Worm (Caenorhabditis elegans) whole organism, L4 larva: ENCODE data around the gene nspe-6.

Experiments used
- F26F4.8 ChIP-seq: fragments of 200-800 bp; sonication (Bioruptor generic); conservative IDR thresholded peaks from 2 replicates; pipeline ENCODE4 v1.3.6; 2022; ENCODE audit warnings: missing genetic modification characterization, missing compliant biosample characterization
- T26A8.4 ChIP-seq: fragments of 200-800 bp; sonication (Bioruptor generic); IDR thresholded peaks from 2 replicates; pipeline ENCODE4 v1.3.6; 2022; ENCODE audit warnings: missing genetic modification characterization, missing compliant biosample characterization
- Y48G9A.11 ChIP-seq: fragments of 200-800 bp; sonication (Bioruptor generic); IDR thresholded peaks from 2 replicates; pipeline ENCODE4 v1.3.6; 2022; ENCODE audit warnings: missing genetic modification reagents, missing genetic modification characterization, missing compliant biosample characterization
- aha-1 ChIP-seq: fragments of 150-350 bp; peaks from one replicate; lab custom pipeline; 2014; ENCODE audit warnings: missing biosample characterization, missing genetic modification characterization
- attf-4 ChIP-seq: sonication (generic microtip); optimal IDR thresholded peaks from 3 replicates; lab custom pipeline; 2017; ENCODE audit warnings: missing biosample characterization, missing genetic modification characterization
- ceh-20 ChIP-seq: fragments of 200-800 bp; sonication (Bioruptor generic); IDR thresholded peaks from 2 replicates; pipeline ENCODE4 v1.3.6; 2022; ENCODE audit warnings: missing genetic modification reagents, missing genetic modification characterization, missing compliant biosample characterization
- ceh-32 ChIP-seq: sonication (generic microtip); optimal IDR thresholded peaks from 2 replicates; lab custom pipeline; 2016; ENCODE audit warnings: mild to moderate bottlenecking, missing genetic modification characterization, missing compliant biosample characterization; ENCODE audit not compliant: poor library complexity
- ceh-44 ChIP-seq: fragments of 200-800 bp; sonication (Bioruptor generic); IDR thresholded peaks from 2 replicates; pipeline ENCODE4 v1.3.6; 2022; ENCODE audit warnings: missing genetic modification reagents, missing genetic modification characterization, missing compliant biosample characterization
- ceh-62 ChIP-seq: sonication (generic microtip); optimal IDR thresholded peaks from 2 replicates; lab custom pipeline; 2017; ENCODE audit warnings: missing biosample characterization, missing genetic modification characterization
- ceh-82 ChIP-seq: sonication (generic microtip); optimal IDR thresholded peaks from 2 replicates; lab custom pipeline; 2017; ENCODE audit warnings: missing biosample characterization, missing genetic modification characterization
- daf-8 ChIP-seq: fragments of 200-800 bp; sonication (Bioruptor generic); IDR thresholded peaks from 2 replicates; pipeline ENCODE4 v1.3.6; 2022; ENCODE audit warnings: missing genetic modification characterization, missing compliant biosample characterization
- dmd-6 ChIP-seq: fragments of 200-800 bp; sonication (Bioruptor generic); IDR thresholded peaks from 2 replicates; pipeline ENCODE4 v1.3.6; 2022; ENCODE audit warnings: missing genetic modification reagents, missing genetic modification characterization, missing compliant biosample characterization
- dpl-1 ChIP-seq: fragments of 150-350 bp; optimal IDR thresholded peaks from 2 replicates; lab custom pipeline; 2014; ENCODE audit warnings: missing biosample characterization, missing genetic modification reagents, missing genetic modification characterization
- dve-1 ChIP-seq: sonication (generic microtip); optimal IDR thresholded peaks from 2 replicates; lab custom pipeline; 2017; ENCODE audit warnings: antibody characterized with exemption, mild to moderate bottlenecking, missing genetic modification characterization, missing compliant biosample characterization; ENCODE audit not compliant: insufficient read depth
- fos-1 ChIP-seq: fragments of 150-350 bp; optimal IDR thresholded peaks from 2 replicates; lab custom pipeline; 2014; ENCODE audit warnings: missing biosample characterization, missing genetic modification characterization
- hif-1 ChIP-seq, 2 experiments: sonication (generic microtip); optimal IDR thresholded peaks; 2 replicates each; lab custom pipeline; 2016 to 2017; ENCODE audit warnings: missing compliant biosample characterization in 2 of 2, missing genetic modification characterization in 2 of 2, missing genetic modification reagents in 2 of 2, missing genotype in 2 of 2, mild to moderate bottlenecking in 1 of 2
- hlh-11 ChIP-seq: fragments of 200-800 bp; sonication (Bioruptor generic); optimal IDR thresholded peaks from 2 replicates; lab custom pipeline; 2018; ENCODE audit warnings: mild to moderate bottlenecking, missing genetic modification characterization, missing compliant biosample characterization
- hlh-30 ChIP-seq: sonication (generic microtip); optimal IDR thresholded peaks from 2 replicates; lab custom pipeline; 2017; ENCODE audit warnings: antibody characterized with exemption, mild to moderate bottlenecking, missing genetic modification characterization, missing compliant biosample characterization; ENCODE audit not compliant: insufficient read depth
- hmg-1.1 ChIP-seq: fragments of 200-800 bp; sonication (Bioruptor generic); IDR thresholded peaks from 2 replicates; pipeline ENCODE4 v1.3.6; 2022; ENCODE audit warnings: missing genetic modification reagents, missing genetic modification characterization, missing compliant biosample characterization
- jun-1 ChIP-seq: fragments of 150-350 bp; optimal IDR thresholded peaks from 2 replicates; lab custom pipeline; 2014; ENCODE audit warnings: missing biosample characterization, missing genetic modification reagents, missing genetic modification characterization
- lin-1 ChIP-seq: fragments of 200-800 bp; sonication (Bioruptor generic); IDR thresholded peaks from 2 replicates; pipeline ENCODE4 v1.3.6; 2022; ENCODE audit warnings: missing genetic modification reagents, missing genetic modification characterization, missing compliant biosample characterization
- lin-13 ChIP-seq: fragments of 150-350 bp; optimal IDR thresholded peaks from 2 replicates; lab custom pipeline; 2014; ENCODE audit warnings: missing biosample characterization, missing genetic modification reagents, missing genetic modification characterization
- lin-38 ChIP-seq: fragments of 200-800 bp; sonication (Bioruptor generic); IDR thresholded peaks from 2 replicates; pipeline ENCODE4 v1.3.6; 2022; ENCODE audit warnings: missing genetic modification reagents, missing genetic modification characterization, missing compliant biosample characterization
- lin-39 ChIP-seq: fragments of 150-350 bp; optimal IDR thresholded peaks from 2 replicates; lab custom pipeline; 2014; ENCODE audit warnings: missing biosample characterization, missing genetic modification reagents, missing genetic modification characterization
- lir-3 ChIP-seq: sonication (generic microtip); optimal IDR thresholded peaks from 2 replicates; lab custom pipeline; 2016; ENCODE audit warnings: mild to moderate bottlenecking, missing genetic modification characterization, missing compliant biosample characterization
- mdl-1 ChIP-seq, 2 experiments: fragments of 150-350 bp in 1 of 2; sonication (generic microtip) in 1 of 2; optimal IDR thresholded peaks; 2 replicates each; lab custom pipeline; 2014 to 2017; ENCODE audit warnings: missing biosample characterization in 2 of 2, missing genetic modification characterization in 2 of 2
- mep-1 ChIP-seq: fragments of 150-350 bp; sonication (generic microtip); optimal IDR thresholded peaks from 3 replicates; lab custom pipeline; 2014; ENCODE audit warnings: missing biosample characterization, missing genetic modification characterization
- mxl-3 ChIP-seq: fragments of 200-800 bp; sonication (Bioruptor generic); optimal IDR thresholded peaks from 2 replicates; lab custom pipeline; 2018; ENCODE audit warnings: mild to moderate bottlenecking, missing genetic modification characterization, missing compliant biosample characterization
- nhr-10 ChIP-seq: fragments of 150-350 bp; optimal IDR thresholded peaks from 2 replicates; lab custom pipeline; 2014; ENCODE audit warnings: missing biosample characterization, missing genetic modification characterization
- nhr-102 ChIP-seq: sonication (generic microtip); optimal IDR thresholded peaks from 2 replicates; lab custom pipeline; 2016; ENCODE audit warnings: mild to moderate bottlenecking, missing genetic modification characterization, moderate library complexity, missing compliant biosample characterization
- nhr-111 ChIP-seq: fragments of 200-800 bp; sonication (Bioruptor generic); optimal IDR thresholded peaks from 2 replicates; lab custom pipeline; 2018; ENCODE audit warnings: mild to moderate bottlenecking, missing genetic modification characterization, missing compliant biosample characterization
- nhr-28 ChIP-seq: fragments of 150-350 bp; optimal IDR thresholded peaks from 2 replicates; lab custom pipeline; 2014; ENCODE audit warnings: missing biosample characterization, missing genetic modification characterization
- nhr-48 ChIP-seq: sonication (generic microtip); optimal IDR thresholded peaks from 2 replicates; lab custom pipeline; 2016; ENCODE audit warnings: mild to moderate bottlenecking, missing genetic modification characterization, missing compliant biosample characterization
- php-3 ChIP-seq: fragments of 200-800 bp; sonication (Bioruptor generic); IDR thresholded peaks from 2 replicates; pipeline ENCODE4 v1.3.6; 2022; ENCODE audit warnings: missing genetic modification reagents, missing genetic modification characterization, missing compliant biosample characterization
- rbr-2 ChIP-seq: sonication (generic microtip); optimal IDR thresholded peaks from 2 replicates; lab custom pipeline; 2016; ENCODE audit warnings: missing genotype, missing genetic modification characterization, missing compliant biosample characterization
- saeg-2 ChIP-seq: fragments of 200-800 bp; sonication (Bioruptor generic); IDR thresholded peaks from 2 replicates; pipeline ENCODE4 v1.3.6; 2022; ENCODE audit warnings: missing genetic modification reagents, missing genetic modification characterization, missing compliant biosample characterization
- snpc-1.2 ChIP-seq: fragments of 200-800 bp; sonication (Bioruptor generic); IDR thresholded peaks from 2 replicates; pipeline ENCODE4 v1.3.6; 2022; ENCODE audit warnings: missing genetic modification reagents, missing genetic modification characterization, missing compliant biosample characterization
- spr-3 ChIP-seq: fragments of 200-800 bp; sonication (Bioruptor generic); optimal IDR thresholded peaks from 2 replicates; lab custom pipeline; 2018; ENCODE audit warnings: mild to moderate bottlenecking, missing genetic modification characterization, missing compliant biosample characterization
- unc-62 ChIP-seq, 3 experiments: fragments of 150-350 bp in 1 of 3; sonication (generic microtip); optimal IDR thresholded peaks in 2 of 3; peaks in 1 of 3; 1 replicate in 1 of 3; 2 replicates in 2 of 3; lab custom pipeline; 2014 to 2017; ENCODE audit warnings: missing biosample characterization in 3 of 3, missing genetic modification characterization in 3 of 3, missing genetic modification reagents in 3 of 3, missing genotype in 1 of 3
- zfp-3 ChIP-seq: fragments of 200-800 bp; sonication (Bioruptor generic); conservative IDR thresholded peaks from 2 replicates; pipeline ENCODE4 v1.3.6; 2022; ENCODE audit warnings: missing genetic modification reagents, missing genetic modification characterization, missing compliant biosample characterization
- zip-11 ChIP-seq: fragments of 200-800 bp; sonication (Bioruptor generic); IDR thresholded peaks from 2 replicates; pipeline ENCODE4 v1.3.6; 2022; ENCODE audit warnings: missing genetic modification characterization, missing compliant biosample characterization
- ztf-11 ChIP-seq: fragments of 150-350 bp; optimal IDR thresholded peaks from 2 replicates; lab custom pipeline; 2014; ENCODE audit warnings: missing biosample characterization, missing genetic modification characterization

The nspe-6 gene

ce11 chrII:12621908-12622566 is 6.1 kb upstream of the nspe-6 start, which contains the start of gene nspe-8:
TSS of gene nspe-8 (minus strand) at chrII:12621958.
- TF ChIP-seq hlh-11 (peak; percentile 47), zip-11 (no peak), lin-13 (GFP tag; lab: Kevin White, UChicago) (no peak), ceh-20 (peak; percentile 75), unc-62 (GFP tag; optimal IDR thresholded peaks at IDR 0.05 in 1 of 2; lab: Kevin White, UChicago) (peak in 1 of 2 experiments; percentile 76), unc-62 (tag; optimal IDR thresholded peaks at IDR 0.05; lab: Kevin White, UChicago) (no peak), hlh-30 (tag; lab: Kevin White, UChicago) (peak; percentile 43), php-3 (GFP tag; lab: Robert Waterston, UW) (no peak), aha-1 (tag; lab: Kevin White, UChicago) (peak; percentile 95), hif-1 (tag; optimal IDR thresholded peaks at IDR 0.05; lab: Kevin White, UChicago) (peak in 1 of 2 experiments; percentile 71), dmd-6 (GFP tag; lab: Robert Waterston, UW) (peak; percentile 40; the same call in 1 of the 2 replicates), mdl-1 (tag; optimal IDR thresholded peaks at IDR 0.05; lab: Kevin White, UChicago) (peak in 1 of 2 experiments; percentile 68), nhr-28 (peak; percentile 79)

DNA sequence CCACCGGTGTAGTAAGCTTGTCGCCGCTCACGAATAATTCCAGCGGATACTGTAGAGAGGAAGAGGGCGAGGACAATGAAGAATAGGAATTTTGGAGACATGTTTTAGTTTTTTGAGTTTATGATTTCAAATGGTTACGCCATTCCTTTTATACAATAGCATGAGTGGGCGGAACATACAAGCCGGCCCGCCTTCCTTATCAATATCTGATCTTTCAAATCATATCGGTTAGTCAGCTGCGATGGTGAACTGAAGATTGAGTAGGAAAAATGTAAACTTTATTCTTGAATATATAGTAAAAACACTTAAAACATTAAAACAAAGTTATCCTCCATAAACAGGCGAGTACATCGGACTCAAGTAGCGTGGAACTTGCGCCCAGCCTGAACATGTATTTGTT is 4.8 kb upstream of the nspe-6 start, which contains the start of gene nspe-1:
nspe-1 (minus strand) TSS at position 101 of the 400 bp plus-strand sequence.
- TF ChIP-seq lin-38 (GFP tag; lab: Robert Waterston, UW) (no peak), dpl-1 (GFP tag; lab: Kevin White, UChicago) (no peak), lin-39 (tag; lab: Kevin White, UChicago) (no peak), jun-1 (tag; lab: Kevin White, UChicago) (no peak), saeg-2 (no peak), ceh-62 (tag; lab: Kevin White, UChicago) (no peak), ceh-82 (no peak), spr-3 (GFP tag; lab: Kevin White, UChicago) (no peak), nhr-111 (GFP tag; lab: Kevin White, UChicago) (no peak), dve-1 (tag; lab: Kevin White, UChicago) (no peak), hmg-1.1 (no peak), F26F4.8 (GFP tag; lab: Robert Waterston, UW) (no peak), mdl-1 (tag; optimal IDR thresholded peaks at IDR 0.05; lab: Kevin White, UChicago) (no peak), ztf-11 (tag; lab: Kevin White, UChicago) (no peak), zfp-3 (no peak), Y48G9A.11 (GFP tag; lab: Robert Waterston, UW) (no peak), mep-1 (no peak)
- TF ChIP-seq, all 104 proteins: peak for 0

DNA sequence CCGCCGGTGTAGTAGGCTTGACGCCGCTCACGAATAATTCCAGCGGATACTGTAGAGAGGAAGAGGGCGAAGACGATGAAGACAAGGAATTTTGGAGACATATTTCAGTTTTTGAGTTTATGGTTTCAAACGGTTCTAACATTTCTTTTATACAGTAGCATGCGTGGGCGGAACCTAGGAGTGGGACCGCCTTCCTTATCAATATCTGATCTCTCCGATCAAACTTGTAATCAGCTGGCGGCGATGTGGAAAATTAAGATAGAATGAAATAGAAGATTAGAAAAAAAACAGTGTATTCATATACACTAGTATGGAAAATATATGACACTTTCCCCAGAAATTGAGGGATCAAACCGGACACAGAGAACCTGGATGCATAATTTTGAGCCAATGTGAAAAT is 3.3 kb upstream of the nspe-6 start, which contains the start of gene nspe-2:
nspe-2 (minus strand) TSS at position 101 of the 400 bp plus-strand sequence.
- TF ChIP-seq nhr-102 (tag; lab: Kevin White, UChicago) (no peak), fos-1 (tag; lab: Kevin White, UChicago) (no peak), ztf-11 (tag; lab: Kevin White, UChicago) (no peak), unc-62 (GFP tag; optimal IDR thresholded peaks at IDR 0.05 in 1 of 2; lab: Kevin White, UChicago) (peak in 1 of 2 experiments; percentile 46), unc-62 (tag; optimal IDR thresholded peaks at IDR 0.05; lab: Kevin White, UChicago) (no peak), ceh-44 (no peak), aha-1 (tag; lab: Kevin White, UChicago) (no peak)

- no peak for TF ChIP-seq daf-8 (GFP tag; lab: Robert Waterston, UW)
- no peak for TF ChIP-seq mxl-3 (GFP tag; lab: Kevin White, UChicago)
- no peak for TF ChIP-seq lin-1 (GFP tag; lab: Robert Waterston, UW)
- TF ChIP-seq rbr-2 (tag; lab: Kevin White, UChicago), result no peak
- TF ChIP-seq nhr-10, result no peak
- TF ChIP-seq T26A8.4, result no peak
- no peak for TF ChIP-seq ceh-32 (tag; lab: Kevin White, UChicago)
- no peak for TF ChIP-seq nhr-48 (tag; lab: Kevin White, UChicago)
- no peak for TF ChIP-seq php-3 (GFP tag; lab: Robert Waterston, UW)
- no peak for TF ChIP-seq spr-3 (GFP tag; lab: Kevin White, UChicago)
- no peak for TF ChIP-seq mep-1
- no peak for TF ChIP-seq lir-3 (tag; lab: Kevin White, UChicago)
- TF ChIP-seq attf-4 (tag; lab: Kevin White, UChicago), result no peak
- TF ChIP-seq snpc-1.2 (GFP tag; lab: Robert Waterston, UW), result no peak
Measured at ce11 chrII:12617586-12617985, 1.6 kb upstream of the nspe-6 start, which contains the start of gene nspe-3. TSS of gene nspe-3 (plus strand) at chrII:12617886.
